In genomic region chrII:5449620-5450019, ce11 we compare ENCODE assay signal across 4 worm cellular contexts.
TF ChIP-seq lines count a peak whose summit lies in the region.

No protein-coding gene starts in this region.

TF ChIP-seq in whole organism, L1 larva, 84 proteins besides CTCF, POLR2A, EP300 and RAD21:
- TF ChIP-seq xbp-1 (tag; optimal IDR thresholded peaks at IDR 0.05; lab: Kevin White, UChicago) (no peak), fkh-4 (tag; optimal IDR thresholded peaks at IDR 0.05; lab: Kevin White, UChicago; ENCODE audit: borderline replicate concordance) (no peak), snpc-4 (tag; optimal IDR thresholded peaks at IDR 0.05; lab: Kevin White, UChicago) (no peak), ztf-4 (tag; optimal IDR thresholded peaks at IDR 0.05; lab: Kevin White, UChicago) (no peak), fos-1 (tag; optimal IDR thresholded peaks at IDR 0.05; lab: Kevin White, UChicago) (no peak), unc-86 (tag; optimal IDR thresholded peaks at IDR 0.05; lab: Kevin White, UChicago) (no peak), blmp-1 (tag; optimal IDR thresholded peaks at IDR 0.05; lab: Kevin White, UChicago) (peak; percentile 74), nhr-85 (tag; lab: Kevin White, UChicago) (peak; percentile 67), nhr-19 (GFP tag; conservative IDR thresholded peaks at IDR 0.05; lab: Robert Waterston, UW) (no peak), aly-2 (tag; optimal IDR thresholded peaks at IDR 0.05; lab: Kevin White, UChicago) (no peak), swsn-7 (tag; optimal IDR thresholded peaks at IDR 0.05; lab: Kevin White, UChicago) (no peak), ceh-88 (GFP tag; IDR thresholded peaks at IDR 0.05; lab: Robert Waterston, UW) (no peak), zag-1 (tag; optimal IDR thresholded peaks at IDR 0.05; lab: Kevin White, UChicago) (no peak), C04F5.9 (tag; optimal IDR thresholded peaks at IDR 0.05; lab: Kevin White, UChicago) (no peak), nhr-20 (tag; optimal IDR thresholded peaks at IDR 0.05; lab: Kevin White, UChicago) (peak; percentile 0), dpl-1 (GFP tag; optimal IDR thresholded peaks at IDR 0.05; lab: Kevin White, UChicago) (no peak), elt-3 (tag; optimal IDR thresholded peaks at IDR 0.05; lab: Kevin White, UChicago) (peak in 1 of 6 experiments; percentile 12)
TF ChIP-seq in whole organism, L1 larva: peak in this region for 4.

TF ChIP-seq in whole organism, L2 larva, 48 proteins besides CTCF, POLR2A, EP300 and RAD21:
- no peak for TF ChIP-seq C34F6.9 (tag; optimal IDR thresholded peaks at IDR 0.05; lab: Kevin White, UChicago)
- peak; percentile 56 for TF ChIP-seq sma-3 (GFP tag; optimal IDR thresholded peaks at IDR 0.05; lab: Kevin White, UChicago)
- TF ChIP-seq elt-3 (tag; optimal IDR thresholded peaks at IDR 0.05; lab: Kevin White, UChicago), result no peak
- TF ChIP-seq unc-55 (GFP tag; optimal IDR thresholded peaks at IDR 0.05; lab: Kevin White, UChicago), result no peak
- no peak for TF ChIP-seq gmeb-1 (tag; optimal IDR thresholded peaks at IDR 0.05; lab: Kevin White, UChicago)
- TF ChIP-seq unc-62 (GFP tag; optimal IDR thresholded peaks at IDR 0.05; lab: Kevin White, UChicago), result no peak
- no peak for TF ChIP-seq nhr-77 (tag; optimal IDR thresholded peaks at IDR 0.05; lab: Kevin White, UChicago)

TF ChIP-seq in whole organism, L3 larva, 47 proteins besides CTCF, POLR2A, EP300 and RAD21:
- TF ChIP-seq nhr-67 (tag; optimal IDR thresholded peaks at IDR 0.05; lab: Kevin White, UChicago) (no peak), fos-1 (tag; optimal IDR thresholded peaks at IDR 0.05; lab: Kevin White, UChicago) (no peak), ztf-4 (tag; optimal IDR thresholded peaks at IDR 0.05; lab: Kevin White, UChicago) (no peak), nhr-25 (tag; optimal IDR thresholded peaks at IDR 0.05; lab: Kevin White, UChicago) (peak; percentile 18), ama-1 (optimal IDR thresholded peaks at IDR 0.05; lab: Kevin White, UChicago) (no peak), daf-12 (tag; optimal IDR thresholded peaks at IDR 0.05; lab: Kevin White, UChicago) (no peak), aly-2 (tag; optimal IDR thresholded peaks at IDR 0.05; lab: Kevin White, UChicago) (no peak)
TF ChIP-seq in whole organism, L3 larva: peak in this region for 1.

TF ChIP-seq in whole organism, L4 larva, 104 proteins besides CTCF, POLR2A, EP300 and RAD21:
- TF ChIP-seq nhr-28 (tag; optimal IDR thresholded peaks at IDR 0.05; lab: Kevin White, UChicago), result peak; percentile 79
- peak in 1 of 2 experiments; percentile 82 for TF ChIP-seq unc-62 (GFP tag; optimal IDR thresholded peaks at IDR 0.05 in 1 of 2; lab: Kevin White, UChicago)
- TF ChIP-seq unc-62 (tag; optimal IDR thresholded peaks at IDR 0.05; lab: Kevin White, UChicago), result no peak
- TF ChIP-seq lin-13 (GFP tag; optimal IDR thresholded peaks at IDR 0.05; lab: Kevin White, UChicago), result no peak

Comparison
In these comparisons a context has a peak if more than half of its experiments do, and no peak if none do; other contexts are left out.
1. Of the 29 proteins assayed by ChIP-seq in both whole organism, L4 larva and whole organism, L1 larva: peak only in whole organism, L4 larva: nhr-28; only in whole organism, L1 larva: none; in both: none; in neither: 27; mixed calls (peak in some experiments, not most) for 1.